Fruit fly (Drosophila melanogaster) whole organism, adult: ENCODE results near the gene CG13054.

Experiments used
- CG14711 ChIP-seq: fragments of 200-800 bp; sonication (Bioruptor generic); optimal IDR thresholded peaks from 2 replicates; lab custom pipeline; 2018; ENCODE audit warnings: missing biosample characterization, mild to moderate bottlenecking, missing genetic modification characterization, moderate library complexity
- CG1620 ChIP-seq: fragments of 200-800 bp; sonication (Bioruptor generic); optimal IDR thresholded peaks from 2 replicates; lab custom pipeline; 2016; ENCODE audit warnings: missing biosample characterization, missing genetic modification characterization
- CG33017 ChIP-seq: fragments of 200-800 bp; sonication (Bioruptor generic); optimal IDR thresholded peaks from 2 replicates; lab custom pipeline; 2018; ENCODE audit warnings: missing biosample characterization, mild to moderate bottlenecking, missing genetic modification characterization, moderate library complexity
- Clk ChIP-seq: fragments of 200-800 bp; sonication (Bioruptor generic); optimal IDR thresholded peaks from 2 replicates; lab custom pipeline; 2017; ENCODE audit warnings: missing biosample characterization, missing genetic modification characterization
- bab1 ChIP-seq: fragments of 200-800 bp; sonication (Bioruptor generic); optimal IDR thresholded peaks from 3 replicates; lab custom pipeline; 2019; ENCODE audit warnings: missing biosample characterization, mild to moderate bottlenecking, missing genetic modification characterization, moderate library complexity
- kay ChIP-seq: fragments of 200-800 bp; sonication (Bioruptor generic); peaks from one replicate; lab custom pipeline; 2016; ENCODE audit warnings: missing biosample characterization, missing genetic modification characterization, borderline replicate concordance
- toe ChIP-seq: fragments of 200-800 bp; sonication (Bioruptor generic); optimal IDR thresholded peaks from 2 replicates; lab custom pipeline; 2016; ENCODE audit warnings: missing biosample characterization, missing genetic modification characterization

DNA sequence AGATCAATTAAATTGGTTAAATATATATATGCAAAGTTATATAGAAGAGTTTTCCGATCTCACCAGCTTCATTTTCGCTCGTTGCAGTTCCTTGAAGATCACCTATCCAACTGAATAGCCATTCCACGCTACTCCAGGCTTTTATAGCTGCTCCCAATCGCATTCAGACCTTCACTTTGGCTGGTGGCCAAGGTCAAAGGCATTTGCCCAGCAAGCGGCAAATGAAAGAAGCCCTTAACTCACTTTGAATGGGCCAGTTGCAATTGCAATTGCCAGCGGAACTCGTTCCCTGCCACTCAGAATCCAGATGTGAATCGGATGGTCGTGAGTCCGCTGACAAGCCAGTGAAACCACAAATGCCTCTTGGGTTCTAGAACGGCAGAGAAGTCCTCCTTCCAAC, 4.5 kb upstream of the CG13054 start, which contains the start of gene CG34247:
- no peak for TF ChIP-seq toe (GFP tag; lab: Kevin White, UChicago)
- no peak for TF ChIP-seq CG1620 (GFP tag; lab: Kevin White, UChicago)
- TF ChIP-seq Clk (GFP tag; lab: Kevin White, UChicago) = no peak
- TF ChIP-seq CG14711 (tag; lab: Kevin White, UChicago) = no peak
- TF ChIP-seq kay = no peak
- TF ChIP-seq CG33017 (tag; lab: Kevin White, UChicago) = no peak
- no peak for TF ChIP-seq bab1 (GFP tag; lab: Kevin White, UChicago)
